Worm (Caenorhabditis elegans) whole organism, L4/young adult: Measurements from ENCODE around the gene Y51H4A.941.

ENCODE experiments used
- W03F9.2 ChIP-seq: fragments of 150-350 bp; optimal IDR thresholded peaks from 2 replicates; lab custom pipeline; 2014; ENCODE audit warnings: missing biosample characterization, missing genetic modification characterization
- dao-5 ChIP-seq: sonication (generic microtip); optimal IDR thresholded peaks from 2 replicates; lab custom pipeline; 2016; ENCODE audit warnings: missing genotype, missing genetic modification characterization, moderate library complexity, missing compliant biosample characterization
- him-1 ChIP-seq: sonication (generic microtip); optimal IDR thresholded peaks from 2 replicates; lab custom pipeline; 2016; ENCODE audit warnings: missing genotype, missing genetic modification reagents, missing genetic modification characterization, missing compliant biosample characterization

- TF ChIP-seq dao-5 (tag; lab: Kevin White, UChicago) (no peak), him-1 (peak; percentile 46), W03F9.2 (peak; percentile 92)
These were observed 38.2 kb downstream of the Y51H4A.941 start, which contains the start of gene tsr-2 for ce11 chrIV:16656232-16656631.
